Fruit fly (Drosophila melanogaster) whole organism, prepupa: ENCODE data around the gene CG33483.

Experiments
- CG16779 ChIP-seq: fragments of 200-800 bp; sonication (Bioruptor generic); optimal IDR thresholded peaks from 3 replicates; lab custom pipeline; 2017; ENCODE audit warnings: missing biosample characterization, mild to moderate bottlenecking, missing genetic modification characterization
- CG6163 ChIP-seq: fragments of 200-800 bp; sonication (Bioruptor generic); IDR thresholded peaks from 3 replicates; pipeline ENCODE4 v1.3.6; 2022; ENCODE audit warnings: missing biosample characterization, missing genetic modification characterization
- eg ChIP-seq: fragments of 200-800 bp; sonication (Bioruptor generic); IDR thresholded peaks from 3 replicates; pipeline ENCODE4 v1.3.6; 2022; ENCODE audit warnings: missing biosample characterization, missing genetic modification characterization

- no peak for TF ChIP-seq CG16779 (tag; lab: Kevin White, UChicago)
- peak; percentile 82 for TF ChIP-seq eg
- peak; percentile 71; the same call in 2 of the 3 replicates for TF ChIP-seq CG6163 (GFP tag; lab: Robert Waterston, UW)
These were observed 25.8 kb downstream of the CG33483 start, which contains the start of gene CG15546 for dm6 chr3R:30876136-30876683.
